Worm (Caenorhabditis elegans) whole organism, L3 larva: ENCODE measurements around the gene C14B9.3.

Source experiments
- R02D3.7 ChIP-seq: fragments of 150-350 bp; optimal IDR thresholded peaks from 2 replicates; lab custom pipeline; 2014; ENCODE audit warnings: missing biosample characterization, missing genetic modification characterization
- ZK546.5 ChIP-seq: sonication (generic microtip); optimal IDR thresholded peaks from 2 replicates; lab custom pipeline; 2017; ENCODE audit warnings: missing biosample characterization, missing genetic modification characterization
- aly-2 ChIP-seq: fragments of 150-350 bp; optimal IDR thresholded peaks from 2 replicates; lab custom pipeline; 2014; ENCODE audit warnings: missing biosample characterization, missing genetic modification characterization
- ama-1 ChIP-seq: fragments of 150-350 bp; optimal IDR thresholded peaks from 2 replicates; lab custom pipeline; 2018
- ceh-16 ChIP-seq: sonication (generic microtip); optimal IDR thresholded peaks from 2 replicates; lab custom pipeline; 2017; ENCODE audit warnings: missing biosample characterization, missing genetic modification characterization
- ceh-28 ChIP-seq: fragments of 150-350 bp; optimal IDR thresholded peaks from 2 replicates; lab custom pipeline; 2014; ENCODE audit warnings: missing biosample characterization, missing genetic modification reagents, missing genetic modification characterization
- ceh-82 ChIP-seq: fragments of 150-350 bp; optimal IDR thresholded peaks from 2 replicates; lab custom pipeline; 2014; ENCODE audit warnings: missing biosample characterization, missing genetic modification characterization
- ceh-9 ChIP-seq: sonication (generic microtip); optimal IDR thresholded peaks from 2 replicates; lab custom pipeline; 2018; ENCODE audit warnings: missing biosample characterization, missing genetic modification characterization
- daf-12 ChIP-seq: fragments of 150-350 bp; optimal IDR thresholded peaks from 2 replicates; lab custom pipeline; 2014; ENCODE audit warnings: missing biosample characterization, missing genetic modification reagents, missing genetic modification characterization
- egl-27 ChIP-seq: sonication (generic microtip); optimal IDR thresholded peaks from 4 replicates; lab custom pipeline; 2017; ENCODE audit warnings: missing biosample characterization, missing genetic modification reagents, missing genetic modification characterization
- egl-5 ChIP-seq: fragments of 150-350 bp; optimal IDR thresholded peaks from 2 replicates; lab custom pipeline; 2017; ENCODE audit warnings: missing biosample characterization, missing genetic modification reagents, missing genetic modification characterization, inconsistent platforms
- elt-1 ChIP-seq: fragments of 150-350 bp; optimal IDR thresholded peaks from 2 replicates; lab custom pipeline; 2014; ENCODE audit warnings: missing biosample characterization, missing genetic modification characterization
- elt-2 ChIP-seq: sonication (generic microtip); optimal IDR thresholded peaks from 2 replicates; lab custom pipeline; 2016; ENCODE audit warnings: missing genetic modification reagents, mild to moderate bottlenecking, missing genetic modification characterization, missing compliant biosample characterization
- elt-3 ChIP-seq, 3 experiments: fragments of 150-350 bp in 1 of 3; sonication (generic microtip) in 2 of 3; optimal IDR thresholded peaks; 2 replicates in 2 of 3; 4 replicates in 1 of 3; lab custom pipeline; 2014 to 2017; ENCODE audit warnings: missing biosample characterization in 3 of 3, missing genetic modification characterization in 3 of 3
- eor-1 ChIP-seq, 2 experiments: fragments of 150-350 bp; optimal IDR thresholded peaks; 2 replicates each; lab custom pipeline; 2014 to 2018; ENCODE audit warnings: missing biosample characterization in 2 of 2, missing genetic modification characterization in 2 of 2
- fkh-10 ChIP-seq: sonication (generic microtip); optimal IDR thresholded peaks from 2 replicates; lab custom pipeline; 2017; ENCODE audit warnings: missing biosample characterization, missing genetic modification reagents, missing genetic modification characterization
- fkh-2 ChIP-seq: fragments of 150-350 bp; optimal IDR thresholded peaks from 2 replicates; lab custom pipeline; 2014; ENCODE audit warnings: missing biosample characterization, missing genetic modification reagents, missing genetic modification characterization
- fos-1 ChIP-seq: fragments of 150-350 bp; optimal IDR thresholded peaks from 2 replicates; lab custom pipeline; 2014; ENCODE audit warnings: missing biosample characterization, missing genetic modification characterization
- hmg-11 ChIP-seq: sonication (generic microtip); optimal IDR thresholded peaks from 2 replicates; lab custom pipeline; 2016; ENCODE audit warnings: missing genetic modification characterization, missing compliant biosample characterization
- jun-1 ChIP-seq: fragments of 150-350 bp; optimal IDR thresholded peaks from 2 replicates; lab custom pipeline; 2014; ENCODE audit warnings: missing biosample characterization, missing genetic modification reagents, missing genetic modification characterization
- lin-15B ChIP-seq: fragments of 150-350 bp; optimal IDR thresholded peaks from 2 replicates; lab custom pipeline; 2014; ENCODE audit warnings: missing biosample characterization, missing genetic modification characterization
- lin-39 ChIP-seq: fragments of 150-350 bp; optimal IDR thresholded peaks from 2 replicates; lab custom pipeline; 2018; ENCODE audit warnings: missing biosample characterization, missing genetic modification reagents, missing genetic modification characterization
- lsy-12 ChIP-seq: sonication (generic microtip); optimal IDR thresholded peaks from 2 replicates; lab custom pipeline; 2016; ENCODE audit warnings: mild to moderate bottlenecking, missing genetic modification characterization, missing compliant biosample characterization
- mdl-1 ChIP-seq: fragments of 150-350 bp; optimal IDR thresholded peaks from 2 replicates; lab custom pipeline; 2014; ENCODE audit warnings: missing biosample characterization, missing genetic modification characterization
- mml-1 ChIP-seq: fragments of 150-350 bp; sonication (generic microtip); optimal IDR thresholded peaks from 3 replicates; lab custom pipeline; 2014; ENCODE audit warnings: missing biosample characterization, missing genetic modification characterization
- nfya-1 ChIP-seq: sonication (generic microtip); optimal IDR thresholded peaks from 2 replicates; lab custom pipeline; 2017; ENCODE audit warnings: missing genetic modification characterization, mild to moderate bottlenecking, missing compliant biosample characterization, antibody characterized with exemption, moderate library complexity; ENCODE audit not compliant: insufficient read depth
- nhr-11 ChIP-seq: fragments of 150-350 bp; optimal IDR thresholded peaks from 2 replicates; lab custom pipeline; 2014; ENCODE audit warnings: missing biosample characterization, missing genetic modification characterization
- nhr-12 ChIP-seq: fragments of 150-350 bp; optimal IDR thresholded peaks from 2 replicates; lab custom pipeline; 2014; ENCODE audit warnings: missing biosample characterization, missing genetic modification characterization
- nhr-23 ChIP-seq: fragments of 150-350 bp; optimal IDR thresholded peaks from 2 replicates; lab custom pipeline; 2014; ENCODE audit warnings: missing biosample characterization, missing genetic modification reagents, missing genetic modification characterization
- nhr-237 ChIP-seq: fragments of 150-350 bp; optimal IDR thresholded peaks from 2 replicates; lab custom pipeline; 2014; ENCODE audit warnings: missing biosample characterization, missing genetic modification characterization
- nhr-25 ChIP-seq: sonication (generic microtip); optimal IDR thresholded peaks from 2 replicates; lab custom pipeline; 2017; ENCODE audit warnings: missing biosample characterization, missing genetic modification characterization
- nhr-28 ChIP-seq: fragments of 150-350 bp; optimal IDR thresholded peaks from 2 replicates; lab custom pipeline; 2014; ENCODE audit warnings: missing biosample characterization, missing genetic modification characterization
- nhr-43 ChIP-seq: sonication (generic microtip); optimal IDR thresholded peaks from 2 replicates; lab custom pipeline; 2016; ENCODE audit warnings: mild to moderate bottlenecking, missing genetic modification characterization, missing compliant biosample characterization; ENCODE audit not compliant: poor library complexity, severe bottlenecking
- nhr-67 ChIP-seq: fragments of 150-350 bp; optimal IDR thresholded peaks from 2 replicates; lab custom pipeline; 2014; ENCODE audit warnings: missing biosample characterization, missing genetic modification characterization
- nhr-76 ChIP-seq: fragments of 150-350 bp; sonication (generic microtip); optimal IDR thresholded peaks from 5 replicates; lab custom pipeline; 2014; ENCODE audit warnings: missing biosample characterization, missing genetic modification characterization
- nhr-77 ChIP-seq: fragments of 150-350 bp; optimal IDR thresholded peaks from 2 replicates; lab custom pipeline; 2014; ENCODE audit warnings: missing biosample characterization, missing genetic modification characterization
- pha-4 ChIP-seq: fragments of 150-350 bp; optimal IDR thresholded peaks from 2 replicates; lab custom pipeline; 2014; ENCODE audit warnings: missing biosample characterization, missing genetic modification reagents, missing genetic modification characterization
- pqm-1 ChIP-seq: fragments of 150-350 bp; optimal IDR thresholded peaks from 2 replicates; lab custom pipeline; 2017; ENCODE audit warnings: missing biosample characterization, missing genetic modification characterization, inconsistent platforms
- sea-2 ChIP-seq: fragments of 150-350 bp; sonication (generic microtip); optimal IDR thresholded peaks from 4 replicates; lab custom pipeline; 2014; ENCODE audit warnings: missing biosample characterization, missing genetic modification reagents, missing genetic modification characterization
- skn-1 ChIP-seq: fragments of 150-350 bp; optimal IDR thresholded peaks from 2 replicates; lab custom pipeline; 2014; ENCODE audit warnings: missing biosample characterization, missing genetic modification characterization
- snpc-4 ChIP-seq: fragments of 150-350 bp; optimal IDR thresholded peaks from 2 replicates; lab custom pipeline; 2014; ENCODE audit warnings: missing biosample characterization, missing genetic modification characterization
- tbx-2 ChIP-seq: sonication (generic microtip); optimal IDR thresholded peaks from 2 replicates; lab custom pipeline; 2016; ENCODE audit warnings: mild to moderate bottlenecking, missing genetic modification characterization, missing compliant biosample characterization
- unc-39 ChIP-seq: sonication (generic microtip); optimal IDR thresholded peaks from 4 replicates; lab custom pipeline; 2017; ENCODE audit warnings: missing biosample characterization, missing genetic modification characterization
- unc-62 ChIP-seq: fragments of 150-350 bp; sonication (generic microtip); optimal IDR thresholded peaks from 4 replicates; lab custom pipeline; 2014; ENCODE audit warnings: missing biosample characterization, missing genetic modification reagents, missing genetic modification characterization
- zag-1 ChIP-seq: fragments of 150-350 bp; optimal IDR thresholded peaks from 2 replicates; lab custom pipeline; 2014; ENCODE audit warnings: missing biosample characterization, missing genetic modification characterization
- ztf-11 ChIP-seq: fragments of 150-350 bp; optimal IDR thresholded peaks from 2 replicates; lab custom pipeline; 2014; ENCODE audit warnings: missing biosample characterization, missing genetic modification characterization
- ztf-4 ChIP-seq: fragments of 150-350 bp; optimal IDR thresholded peaks from 2 replicates; lab custom pipeline; 2014; ENCODE audit warnings: missing biosample characterization, missing genetic modification characterization

Gene C14B9.3

ce11 chrIII:8129195-8129594 is 20.6 kb downstream of the C14B9.3 start:
- TF ChIP-seq zag-1 (tag; lab: Kevin White, UChicago) (no peak), pha-4 (tag; lab: Kevin White, UChicago) (no peak), egl-27 (tag; lab: Kevin White, UChicago) (no peak), nhr-76 (tag; lab: Kevin White, UChicago) (no peak), lin-15B (tag; lab: Kevin White, UChicago) (no peak), ztf-11 (tag; lab: Kevin White, UChicago) (no peak), eor-1 (tag; optimal IDR thresholded peaks at IDR 0.05; lab: Kevin White, UChicago) (no peak), lin-39 (tag; lab: Kevin White, UChicago) (no peak), egl-5 (tag; lab: Kevin White, UChicago) (no peak), aly-2 (tag; lab: Kevin White, UChicago) (no peak), ceh-16 (no peak), fos-1 (tag; lab: Kevin White, UChicago) (no peak), fkh-2 (no peak), nhr-77 (no peak), nhr-12 (tag; lab: Kevin White, UChicago) (no peak), ceh-9 (tag; lab: Kevin White, UChicago) (no peak), daf-12 (tag; lab: Kevin White, UChicago) (no peak)

ce11 chrIII:8130177-8130902 is 21.8 kb downstream of the C14B9.3 start, which contains the start of the genes rpl-21 and C14B9.10:
TSS of gene rpl-21 (minus strand) at chrIII:8130227.
TSS of gene C14B9.10 (plus strand) at chrIII:8130852.
- TF ChIP-seq fkh-2, result no peak
- peak; percentile 90 for TF ChIP-seq hmg-11 (tag; lab: Kevin White, UChicago)
- TF ChIP-seq nhr-67 (tag; lab: Kevin White, UChicago), result no peak
- no peak for TF ChIP-seq aly-2 (tag; lab: Kevin White, UChicago)
- no peak for TF ChIP-seq elt-3 (tag; optimal IDR thresholded peaks at IDR 0.05; lab: Kevin White, UChicago)
- no peak for TF ChIP-seq nhr-76 (tag; lab: Kevin White, UChicago)
- no peak for TF ChIP-seq mdl-1
- TF ChIP-seq eor-1 (tag; optimal IDR thresholded peaks at IDR 0.05; lab: Kevin White, UChicago), result no peak
- peak; percentile 81 for TF ChIP-seq egl-5 (tag; lab: Kevin White, UChicago)
- no peak for TF ChIP-seq zag-1 (tag; lab: Kevin White, UChicago)
- peak; percentile 35 for TF ChIP-seq jun-1 (tag; lab: Kevin White, UChicago)
- no peak for TF ChIP-seq sea-2 (GFP tag; lab: Kevin White, UChicago)
- no peak for TF ChIP-seq fos-1 (tag; lab: Kevin White, UChicago)
- no peak for TF ChIP-seq elt-1 (tag; lab: Kevin White, UChicago)
- TF ChIP-seq ztf-11 (tag; lab: Kevin White, UChicago), result no peak
- TF ChIP-seq nfya-1 (tag; lab: Kevin White, UChicago), result peak; percentile 98
- TF ChIP-seq ztf-4, result no peak
- peak; percentile 0 for TF ChIP-seq ZK546.5
- no peak for TF ChIP-seq unc-39 (tag; lab: Kevin White, UChicago)
- no peak for TF ChIP-seq fkh-10 (GFP tag; lab: Kevin White, UChicago)
- peak; percentile 63 for TF ChIP-seq lsy-12 (tag; lab: Kevin White, UChicago)
- TF ChIP-seq nhr-28 (tag; lab: Kevin White, UChicago), result no peak
- TF ChIP-seq ceh-9 (tag; lab: Kevin White, UChicago), result no peak
- peak; percentile 58 for TF ChIP-seq skn-1
- no peak for TF ChIP-seq egl-27 (tag; lab: Kevin White, UChicago)
- peak; percentile 90 for TF ChIP-seq lin-39 (tag; lab: Kevin White, UChicago)
- TF ChIP-seq snpc-4 (tag; lab: Kevin White, UChicago), result peak; percentile 47
- peak; percentile 95 for TF ChIP-seq pha-4 (tag; lab: Kevin White, UChicago)
- no peak for TF ChIP-seq nhr-12 (tag; lab: Kevin White, UChicago)
- peak; percentile 87 for TF ChIP-seq lin-15B (tag; lab: Kevin White, UChicago)
- peak; percentile 59 for TF ChIP-seq pqm-1
- TF ChIP-seq nhr-11, result no peak
- TF ChIP-seq ceh-82 (tag; lab: Kevin White, UChicago), result peak; percentile 20
- no peak for TF ChIP-seq nhr-237 (tag; lab: Kevin White, UChicago)
- no peak for TF ChIP-seq mml-1
- TF ChIP-seq ceh-16, result peak; percentile 11
- TF ChIP-seq nhr-25 (tag; lab: Kevin White, UChicago), result peak; percentile 83
- TF ChIP-seq tbx-2 (tag; lab: Kevin White, UChicago), result peak; percentile 11
- peak; percentile 82 for TF ChIP-seq R02D3.7 (tag; lab: Kevin White, UChicago)
- no peak for TF ChIP-seq nhr-77
- TF ChIP-seq unc-62 (GFP tag; lab: Kevin White, UChicago), result peak; percentile 11
- TF ChIP-seq nhr-43 (tag; lab: Kevin White, UChicago), result peak; percentile 74
- TF ChIP-seq elt-2 (tag; lab: Kevin White, UChicago), result peak; percentile 45
- peak; percentile 53 for TF ChIP-seq ama-1 (lab: Kevin White, UChicago)
- TF ChIP-seq nhr-23 (tag; lab: Kevin White, UChicago), result peak; percentile 85
- peak; percentile 57 for TF ChIP-seq ceh-28 (tag; lab: Kevin White, UChicago)
- TF ChIP-seq daf-12 (tag; lab: Kevin White, UChicago), result no peak
